Worm (Caenorhabditis elegans) whole organism, L2 larva: ENCODE data around the gene F02E11.7.

ENCODE experiments used
- F13H6.1 ChIP-seq: sonication (generic microtip); optimal IDR thresholded peaks from 2 replicates; lab custom pipeline; 2016; ENCODE audit warnings: missing genetic modification characterization, missing compliant biosample characterization
- R02D3.7 ChIP-seq: fragments of 150-350 bp; optimal IDR thresholded peaks from 2 replicates; lab custom pipeline; 2014; ENCODE audit warnings: missing biosample characterization, missing genetic modification characterization
- Y55F3AM.14 ChIP-seq: fragments of 200-800 bp; sonication (Bioruptor generic); optimal IDR thresholded peaks from 2 replicates; lab custom pipeline; 2018; ENCODE audit warnings: mild to moderate bottlenecking, missing genetic modification characterization, missing compliant biosample characterization
- ZK546.5 ChIP-seq: sonication (generic microtip); optimal IDR thresholded peaks from 2 replicates; lab custom pipeline; 2017; ENCODE audit warnings: missing biosample characterization, missing genetic modification characterization
- alr-1 ChIP-seq: fragments of 150-350 bp; optimal IDR thresholded peaks from 2 replicates; lab custom pipeline; 2014; ENCODE audit warnings: missing biosample characterization, missing genetic modification characterization
- ceh-16 ChIP-seq: fragments of 150-350 bp; optimal IDR thresholded peaks from 2 replicates; lab custom pipeline; 2014; ENCODE audit warnings: missing biosample characterization, missing genetic modification characterization
- ceh-82 ChIP-seq: fragments of 150-350 bp; optimal IDR thresholded peaks from 2 replicates; lab custom pipeline; 2014; ENCODE audit warnings: missing biosample characterization, missing genetic modification characterization
- crh-2 ChIP-seq: sonication (generic microtip); optimal IDR thresholded peaks from 2 replicates; lab custom pipeline; 2017; ENCODE audit warnings: missing biosample characterization, missing genetic modification characterization
- dmd-4 ChIP-seq: sonication (generic microtip); optimal IDR thresholded peaks from 2 replicates; lab custom pipeline; 2017; ENCODE audit warnings: missing biosample characterization, missing genetic modification characterization
- fos-1 ChIP-seq: fragments of 150-350 bp; optimal IDR thresholded peaks from 2 replicates; lab custom pipeline; 2014; ENCODE audit warnings: missing biosample characterization, missing genetic modification characterization
- gmeb-1 ChIP-seq: fragments of 150-350 bp; optimal IDR thresholded peaks from 2 replicates; lab custom pipeline; 2014; ENCODE audit warnings: missing biosample characterization, missing genetic modification characterization
- lin-13 ChIP-seq: fragments of 150-350 bp; optimal IDR thresholded peaks from 2 replicates; lab custom pipeline; 2014; ENCODE audit warnings: missing biosample characterization, missing genetic modification reagents, missing genetic modification characterization
- mdl-1 ChIP-seq, 2 experiments: fragments of 150-350 bp in 1 of 2; sonication (generic microtip) in 1 of 2; optimal IDR thresholded peaks; 2 replicates each; lab custom pipeline; 2017; ENCODE audit warnings: missing biosample characterization in 2 of 2, missing genetic modification characterization in 2 of 2
- nhr-10 ChIP-seq: sonication (generic microtip); optimal IDR thresholded peaks from 2 replicates; lab custom pipeline; 2017; ENCODE audit warnings: missing biosample characterization, missing genetic modification characterization
- nhr-12 ChIP-seq: fragments of 150-350 bp; optimal IDR thresholded peaks from 2 replicates; lab custom pipeline; 2014; ENCODE audit warnings: missing biosample characterization, missing genetic modification characterization
- nhr-129 ChIP-seq: fragments of 150-350 bp; optimal IDR thresholded peaks from 2 replicates; lab custom pipeline; 2014; ENCODE audit warnings: missing biosample characterization, missing genetic modification characterization
- nhr-23 ChIP-seq: fragments of 150-350 bp; optimal IDR thresholded peaks from 2 replicates; lab custom pipeline; 2014; ENCODE audit warnings: missing biosample characterization, missing genetic modification reagents, missing genetic modification characterization
- nhr-237 ChIP-seq: fragments of 150-350 bp; optimal IDR thresholded peaks from 2 replicates; lab custom pipeline; 2014; ENCODE audit warnings: missing biosample characterization, missing genetic modification characterization
- nhr-25 ChIP-seq: fragments of 150-350 bp; sonication (generic microtip); optimal IDR thresholded peaks from 3 replicates; lab custom pipeline; 2014; ENCODE audit warnings: missing biosample characterization, missing genetic modification characterization
- nhr-77 ChIP-seq: fragments of 150-350 bp; optimal IDR thresholded peaks from 2 replicates; lab custom pipeline; 2014; ENCODE audit warnings: missing biosample characterization, missing genetic modification characterization
- peb-1 ChIP-seq: fragments of 150-350 bp; optimal IDR thresholded peaks from 2 replicates; lab custom pipeline; 2014; ENCODE audit warnings: missing biosample characterization, missing genetic modification characterization
- skn-1 ChIP-seq: sonication (generic microtip); optimal IDR thresholded peaks from 2 replicates; lab custom pipeline; 2017; ENCODE audit warnings: missing biosample characterization, missing genetic modification characterization
- sma-3 ChIP-seq: sonication (generic microtip); optimal IDR thresholded peaks from 2 replicates; lab custom pipeline; 2016; ENCODE audit warnings: missing genetic modification reagents, missing genetic modification characterization, missing compliant biosample characterization
- sma-9 ChIP-seq, 2 experiments: fragments of 150-350 bp in 1 of 2; sonication (generic microtip) in 1 of 2; optimal IDR thresholded peaks; 2 replicates each; lab custom pipeline; 2014 to 2016; ENCODE audit warnings: missing genetic modification characterization in 2 of 2, mild to moderate bottlenecking in 1 of 2, missing biosample characterization in 1 of 2, missing compliant biosample characterization in 1 of 2, missing genetic modification reagents in 1 of 2, moderate library complexity in 1 of 2
- unc-62 ChIP-seq: fragments of 150-350 bp; optimal IDR thresholded peaks from 2 replicates; lab custom pipeline; 2014; ENCODE audit warnings: missing biosample characterization, missing genetic modification reagents, missing genetic modification characterization
- zag-1 ChIP-seq: fragments of 150-350 bp; optimal IDR thresholded peaks from 2 replicates; lab custom pipeline; 2014; ENCODE audit warnings: missing biosample characterization, missing genetic modification characterization
- ztf-1 ChIP-seq: fragments of 200-800 bp; sonication (Bioruptor generic); conservative IDR thresholded peaks from 2 replicates; pipeline ENCODE4 v1.3.6; 2022; ENCODE audit warnings: missing genetic modification characterization, missing compliant biosample characterization
- ztf-11 ChIP-seq: sonication (generic microtip); optimal IDR thresholded peaks from 2 replicates; lab custom pipeline; 2017; ENCODE audit warnings: missing biosample characterization, missing genetic modification characterization
- ztf-4 ChIP-seq: fragments of 150-350 bp; optimal IDR thresholded peaks from 2 replicates; lab custom pipeline; 2014; ENCODE audit warnings: missing biosample characterization, missing genetic modification characterization

Gene F02E11.7

ce11 chrII:3244070-3244469, 23.4 kb upstream of the F02E11.7 start, which contains the start of gene C17F4.12:
Gene C17F4.12 (minus strand): TSS chrII:3244170.
- TF ChIP-seq dmd-4 (no peak), ZK546.5 (tag; lab: Kevin White, UChicago) (no peak), peb-1 (tag; lab: Kevin White, UChicago) (no peak), ceh-16 (tag; lab: Kevin White, UChicago) (no peak), nhr-23 (tag; lab: Kevin White, UChicago) (no peak), nhr-12 (tag; lab: Kevin White, UChicago) (no peak), nhr-77 (tag; lab: Kevin White, UChicago) (no peak), F13H6.1 (tag; lab: Kevin White, UChicago) (no peak), nhr-25 (tag; lab: Kevin White, UChicago) (no peak), R02D3.7 (tag; lab: Kevin White, UChicago) (no peak), ztf-4 (tag; lab: Kevin White, UChicago) (no peak)
- TF ChIP-seq, all 48 proteins: peak for 0

DNA sequence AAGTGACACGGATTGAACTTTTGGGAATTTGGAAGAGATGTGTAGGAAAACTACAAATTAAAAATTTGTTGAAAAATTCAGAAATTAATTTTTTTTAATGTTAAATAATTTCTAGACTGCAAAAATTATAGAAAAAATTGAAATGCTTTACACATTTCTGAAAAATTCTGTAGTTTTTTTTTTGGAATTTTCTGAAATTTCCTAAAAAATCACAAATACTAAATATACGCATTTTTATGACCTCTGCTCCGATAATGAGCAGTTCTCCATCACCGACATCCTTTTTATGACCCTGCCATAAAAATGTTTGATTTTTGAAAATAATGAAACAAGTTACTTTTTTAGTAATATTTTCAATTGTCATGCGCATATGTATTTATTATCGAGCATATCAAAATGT, 22.7 kb upstream of the F02E11.7 start:
- TF ChIP-seq ztf-11 (tag; lab: Kevin White, UChicago) (no peak), fos-1 (peak; percentile 50), Y55F3AM.14 (GFP tag; lab: Kevin White, UChicago) (no peak), lin-13 (GFP tag; lab: Kevin White, UChicago) (peak; percentile 6), skn-1 (no peak)

DNA sequence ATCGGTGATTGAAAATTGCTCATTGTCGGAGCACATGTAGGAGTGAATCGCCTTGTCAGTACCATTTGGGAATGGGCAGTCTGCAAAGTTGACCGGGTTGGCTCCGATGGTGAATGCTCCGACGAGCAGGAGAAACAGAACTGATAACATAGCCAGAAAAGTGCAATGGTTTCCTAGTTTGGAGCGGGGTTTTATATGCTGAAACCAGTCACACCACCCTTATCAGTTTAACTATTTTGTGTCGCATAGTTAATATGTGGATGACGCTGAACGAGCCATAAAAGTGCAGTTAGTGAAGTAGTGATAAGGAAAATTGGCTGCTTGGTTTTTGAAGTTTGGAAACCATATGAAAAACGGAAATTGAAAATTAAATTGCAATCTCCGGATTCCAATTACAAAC, 21.6 kb upstream of the F02E11.7 start, which contains the start of gene C17F4.7:
C17F4.7 (minus strand) TSS at position 180 of the 400 bp plus-strand sequence.
- no peak for TF ChIP-seq nhr-23 (tag; lab: Kevin White, UChicago)
- TF ChIP-seq gmeb-1 (tag; lab: Kevin White, UChicago): peak; percentile 29
- peak; percentile 2 for TF ChIP-seq F13H6.1 (tag; lab: Kevin White, UChicago)
- peak; percentile 52 for TF ChIP-seq sma-9 (GFP tag; optimal IDR thresholded peaks at IDR 0.05; lab: Kevin White, UChicago)
- TF ChIP-seq sma-9 (tag; optimal IDR thresholded peaks at IDR 0.05; lab: Kevin White, UChicago): no peak
- peak; percentile 9 for TF ChIP-seq sma-3 (GFP tag; lab: Kevin White, UChicago)
- no peak for TF ChIP-seq ztf-1
- TF ChIP-seq fos-1: peak; percentile 69
- TF ChIP-seq dmd-4: no peak
- TF ChIP-seq crh-2 (tag; lab: Kevin White, UChicago): peak; percentile 87
- TF ChIP-seq, all 48 proteins: peak for 6

DNA sequence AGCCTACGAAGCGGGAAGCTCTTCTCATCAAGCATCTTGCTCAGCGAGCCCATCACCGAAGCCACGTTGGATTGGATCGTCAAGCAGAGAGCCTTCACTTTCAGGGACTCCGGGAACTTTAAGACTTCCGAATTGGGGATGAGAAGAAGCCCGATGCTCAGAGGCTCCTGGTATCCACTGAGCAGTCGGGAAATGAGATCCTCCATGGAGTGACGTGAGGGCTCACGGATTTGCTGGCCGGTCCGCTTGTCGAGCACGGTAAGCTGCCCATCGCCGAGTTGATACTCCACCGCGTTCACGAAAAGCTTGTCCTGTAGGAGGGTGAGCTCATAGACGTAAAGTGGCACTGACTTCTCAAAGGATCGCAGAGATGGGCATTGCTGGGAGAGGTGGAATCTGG, 19.9 kb upstream of the F02E11.7 start:
- no peak for TF ChIP-seq nhr-129
- TF ChIP-seq nhr-77 (tag; lab: Kevin White, UChicago): no peak
- no peak for TF ChIP-seq gmeb-1 (tag; lab: Kevin White, UChicago)
- no peak for TF ChIP-seq alr-1

- no peak for TF ChIP-seq nhr-10 (tag; lab: Kevin White, UChicago)
- TF ChIP-seq ztf-4 (tag; lab: Kevin White, UChicago): no peak
- TF ChIP-seq R02D3.7 (tag; lab: Kevin White, UChicago): no peak
Observed at ce11 chrII:3248043-3248718, 19.3 kb upstream of the F02E11.7 start, which contains the start of the genes fbxc-50 and C17F4.2. Gene fbxc-50 (minus strand): TSS chrII:3248123. Gene C17F4.2 (plus strand): TSS chrII:3248668.

DNA sequence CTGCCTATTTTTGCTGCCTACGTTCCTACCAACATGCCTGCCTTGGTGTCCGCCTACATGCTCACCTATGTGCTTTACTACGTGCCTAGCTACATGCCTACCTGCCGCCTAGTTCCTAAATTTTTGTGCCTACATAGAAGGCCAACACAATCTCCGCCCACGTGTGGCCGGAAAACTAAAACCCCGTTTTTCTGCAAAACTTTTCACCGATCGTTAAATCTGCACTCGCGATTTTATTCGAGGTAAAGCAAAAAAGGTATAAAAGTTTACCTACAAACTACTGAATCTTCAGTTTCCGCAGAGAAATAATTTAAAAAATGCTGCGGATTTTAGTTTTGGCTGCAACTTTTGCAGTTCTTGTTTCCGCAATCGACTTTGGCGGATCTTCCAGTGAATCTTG, 18.1 kb upstream of the F02E11.7 start, which contains the start of gene clec-124:
clec-124 (plus strand) TSS at position 301 of the 400 bp plus-strand sequence.
- TF ChIP-seq zag-1 (tag; lab: Kevin White, UChicago) (no peak), nhr-10 (tag; lab: Kevin White, UChicago) (no peak), nhr-237 (tag; lab: Kevin White, UChicago) (no peak), unc-62 (GFP tag; lab: Kevin White, UChicago) (no peak), mdl-1 (tag; optimal IDR thresholded peaks at IDR 0.05; lab: Kevin White, UChicago) (no peak), crh-2 (tag; lab: Kevin White, UChicago) (no peak), sma-9 (GFP tag; optimal IDR thresholded peaks at IDR 0.05; lab: Kevin White, UChicago) (no peak), sma-9 (tag; optimal IDR thresholded peaks at IDR 0.05; lab: Kevin White, UChicago) (no peak), ceh-82 (tag; lab: Kevin White, UChicago) (no peak)
